Worm (Caenorhabditis elegans) whole organism, young adult: ENCODE data around the gene pap-1.
A peak's percentile ranks its signal among the peaks of the same experiment; 100 is the strongest.

Experiments
- F23B12.7 ChIP-seq: sonication (generic microtip); optimal IDR thresholded peaks from 2 replicates; lab custom pipeline; 2017; ENCODE audit warnings: missing genetic modification characterization, mild to moderate bottlenecking, missing compliant biosample characterization, antibody characterized with exemption, moderate library complexity; ENCODE audit not compliant: insufficient read depth
- F39B2.1 ChIP-seq: fragments of 200-800 bp; sonication (Bioruptor generic); IDR thresholded peaks from 2 replicates; pipeline ENCODE4 v1.3.6; 2022; ENCODE audit warnings: missing genetic modification reagents, missing genetic modification characterization, missing compliant biosample characterization
- F57A8.1 ChIP-seq: fragments of 200-800 bp; sonication (Bioruptor generic); optimal IDR thresholded peaks from 2 replicates; lab custom pipeline; 2018; ENCODE audit warnings: mild to moderate bottlenecking, missing genetic modification characterization, moderate library complexity, missing compliant biosample characterization
- T07F8.4 ChIP-seq: sonication (generic microtip); optimal IDR thresholded peaks from 2 replicates; lab custom pipeline; 2016; ENCODE audit warnings: mild to moderate bottlenecking, missing genetic modification characterization, moderate library complexity, missing compliant biosample characterization
- Y56A3A.18 ChIP-seq: fragments of 200-800 bp; sonication (Bioruptor generic); IDR thresholded peaks from 2 replicates; pipeline ENCODE4 v1.3.6; 2022; ENCODE audit warnings: missing genetic modification reagents, missing genetic modification characterization, missing compliant biosample characterization
- Y67H2A.10 ChIP-seq: fragments of 200-800 bp; sonication (Bioruptor generic); conservative IDR thresholded peaks from 2 replicates; pipeline ENCODE4 v1.3.6; 2022; ENCODE audit warnings: missing genetic modification reagents, missing genetic modification characterization, missing compliant biosample characterization
- Y79H2A.3 ChIP-seq: fragments of 200-800 bp; sonication (Bioruptor generic); conservative IDR thresholded peaks from 2 replicates; pipeline ENCODE4 v1.3.6; 2022; ENCODE audit warnings: missing genetic modification reagents, missing genetic modification characterization, missing compliant biosample characterization
- Y95B8A.8 ChIP-seq: fragments of 200-800 bp; sonication (Bioruptor generic); IDR thresholded peaks from 2 replicates; pipeline ENCODE4 v1.3.6; 2022; ENCODE audit warnings: missing genetic modification reagents, missing genetic modification characterization, missing compliant biosample characterization
- ZK185.1 ChIP-seq: sonication (generic microtip); optimal IDR thresholded peaks from 2 replicates; lab custom pipeline; 2016; ENCODE audit warnings: mild to moderate bottlenecking, missing genetic modification characterization, missing compliant biosample characterization; ENCODE audit not compliant: poor library complexity, severe bottlenecking
- akir-1 ChIP-seq: fragments of 200-800 bp; sonication (Bioruptor generic); optimal IDR thresholded peaks from 2 replicates; lab custom pipeline; 2018; ENCODE audit warnings: mild to moderate bottlenecking, missing genetic modification characterization, moderate library complexity, missing compliant biosample characterization
- ama-1 ChIP-seq, 3 experiments: fragments of 150-350 bp in 1 of 3; sonication (generic microtip) in 2 of 3; optimal IDR thresholded peaks; 2 replicates each; lab custom pipeline; 2014 to 2018; ENCODE audit warnings: missing biosample characterization in 2 of 3, missing genetic modification characterization in 2 of 3, missing genetic modification reagents in 2 of 3
- attf-6 ChIP-seq: fragments of 200-800 bp; sonication (Bioruptor generic); IDR thresholded peaks from 2 replicates; pipeline ENCODE4 v1.3.6; 2022; ENCODE audit warnings: missing genetic modification reagents, missing genetic modification characterization, missing compliant biosample characterization
- bed-1 ChIP-seq: fragments of 200-800 bp; sonication (Bioruptor generic); IDR thresholded peaks from 2 replicates; pipeline ENCODE4 v1.3.6; 2022; ENCODE audit warnings: missing genetic modification reagents, missing genetic modification characterization, missing compliant biosample characterization
- ccch-3 ChIP-seq: fragments of 200-800 bp; sonication (Bioruptor generic); optimal IDR thresholded peaks from 2 replicates; lab custom pipeline; 2018; ENCODE audit warnings: mild to moderate bottlenecking, missing genetic modification characterization, missing compliant biosample characterization
- cebp-1 ChIP-seq, 2 experiments: fragments of 200-800 bp in 1 of 2; sonication (Bioruptor generic) in 1 of 2; sonication (generic microtip) in 1 of 2; IDR thresholded peaks in 1 of 2; optimal IDR thresholded peaks in 1 of 2; 2 replicates each; pipeline versions ENCODE4 v1.3.6 to Lab custom; 2017 to 2022; ENCODE audit warnings: missing compliant biosample characterization in 2 of 2, missing genetic modification characterization in 2 of 2, mild to moderate bottlenecking in 1 of 2, missing genetic modification reagents in 1 of 2, moderate library complexity in 1 of 2
- dox-1 ChIP-seq: fragments of 200-800 bp; sonication (Bioruptor generic); IDR thresholded peaks from 2 replicates; pipeline ENCODE4 v1.3.6; 2022; ENCODE audit warnings: missing genetic modification reagents, missing genetic modification characterization, missing compliant biosample characterization
- hlh-26 ChIP-seq: fragments of 200-800 bp; sonication (Bioruptor generic); conservative IDR thresholded peaks from 2 replicates; pipeline ENCODE4 v1.3.6; 2022; ENCODE audit warnings: missing genetic modification reagents, missing genetic modification characterization, missing compliant biosample characterization
- hrde-1 ChIP-seq: sonication (generic microtip); optimal IDR thresholded peaks from 2 replicates; lab custom pipeline; 2016; ENCODE audit warnings: missing genetic modification characterization, mild to moderate bottlenecking, missing compliant biosample characterization, moderate library complexity, missing genotype, missing genetic modification reagents, borderline replicate concordance
- let-607 ChIP-seq, 2 experiments: fragments of 200-800 bp in 1 of 2; sonication (Bioruptor generic) in 1 of 2; sonication (generic microtip) in 1 of 2; optimal IDR thresholded peaks; 2 replicates each; lab custom pipeline; 2016 to 2018; ENCODE audit warnings: mild to moderate bottlenecking in 2 of 2, missing compliant biosample characterization in 2 of 2, missing genetic modification characterization in 2 of 2, moderate library complexity in 2 of 2, missing genotype in 1 of 2
- lin-54 ChIP-seq: fragments of 200-800 bp; sonication (Bioruptor generic); optimal IDR thresholded peaks from 2 replicates; lab custom pipeline; 2018; ENCODE audit warnings: mild to moderate bottlenecking, missing genetic modification characterization, missing compliant biosample characterization
- lsl-1 ChIP-seq: fragments of 200-800 bp; sonication (Bioruptor generic); optimal IDR thresholded peaks from 2 replicates; lab custom pipeline; 2018; ENCODE audit warnings: mild to moderate bottlenecking, missing genetic modification characterization, moderate library complexity, missing compliant biosample characterization
- madf-3 ChIP-seq: fragments of 200-800 bp; sonication (Bioruptor generic); IDR thresholded peaks from 2 replicates; pipeline ENCODE4 v1.3.6; 2022; ENCODE audit warnings: missing genetic modification reagents, missing genetic modification characterization, missing compliant biosample characterization
- nfyb-1 ChIP-seq: fragments of 200-800 bp; sonication (Bioruptor generic); IDR thresholded peaks from 2 replicates; pipeline ENCODE4 v1.3.6; 2022; ENCODE audit warnings: missing genetic modification reagents, missing genetic modification characterization, missing compliant biosample characterization
- nhr-179 ChIP-seq: sonication (generic microtip); optimal IDR thresholded peaks from 2 replicates; lab custom pipeline; 2016; ENCODE audit warnings: mild to moderate bottlenecking, missing genetic modification characterization, missing compliant biosample characterization
- rpc-1 ChIP-seq, 2 experiments: fragments of 150-350 bp in 1 of 2; sonication (generic microtip) in 1 of 2; optimal IDR thresholded peaks; 2 replicates each; lab custom pipeline; 2014 to 2018; ENCODE audit warnings: missing biosample characterization in 1 of 2, missing genetic modification characterization in 1 of 2, missing genetic modification reagents in 1 of 2, missing genotype in 1 of 2
- sea-2 ChIP-seq: fragments of 200-800 bp; sonication (Bioruptor generic); IDR thresholded peaks from 2 replicates; pipeline ENCODE4 v1.3.6; 2022; ENCODE audit warnings: missing genetic modification characterization, missing compliant biosample characterization
- zim-3 ChIP-seq: sonication (generic microtip); optimal IDR thresholded peaks from 2 replicates; lab custom pipeline; 2017; ENCODE audit warnings: mild to moderate bottlenecking, missing genetic modification characterization, moderate library complexity, missing compliant biosample characterization
- ztf-22 ChIP-seq: fragments of 200-800 bp; sonication (Bioruptor generic); optimal IDR thresholded peaks from 2 replicates; lab custom pipeline; 2018; ENCODE audit warnings: mild to moderate bottlenecking, missing genetic modification characterization, moderate library complexity, missing compliant biosample characterization
- ztf-25 ChIP-seq: fragments of 200-800 bp; sonication (Bioruptor generic); IDR thresholded peaks from 2 replicates; pipeline ENCODE4 v1.3.6; 2022; ENCODE audit warnings: missing genetic modification reagents, missing genetic modification characterization, missing compliant biosample characterization
- ztf-26 ChIP-seq: sonication (generic microtip); optimal IDR thresholded peaks from 2 replicates; lab custom pipeline; 2017; ENCODE audit warnings: missing genetic modification characterization, missing compliant biosample characterization

Gene pap-1

ce11 chrV:10472901-10473774 is 31.4 kb downstream of the pap-1 start:
- TF ChIP-seq Y67H2A.10 (GFP tag; lab: Robert Waterston, UW), result no peak
- no peak for TF ChIP-seq nfyb-1 (GFP tag; lab: Robert Waterston, UW)
- TF ChIP-seq F57A8.1 (GFP tag; lab: Kevin White, UChicago), result no peak
- no peak for TF ChIP-seq lsl-1
- no peak for TF ChIP-seq akir-1 (GFP tag; lab: Kevin White, UChicago)
- TF ChIP-seq F23B12.7 (tag; lab: Kevin White, UChicago), result no peak
- no peak for TF ChIP-seq ztf-22
- no peak for TF ChIP-seq bed-1 (GFP tag; lab: Robert Waterston, UW)
- no peak for TF ChIP-seq Y79H2A.3 (GFP tag; lab: Robert Waterston, UW)
- no peak for TF ChIP-seq nhr-179 (tag; lab: Kevin White, UChicago)
- TF ChIP-seq ama-1 (optimal IDR thresholded peaks at IDR 0.05; lab: Kevin White, UChicago), result peak; percentile 58
- no peak for TF ChIP-seq ama-1 (GFP tag; optimal IDR thresholded peaks at IDR 0.05; lab: Kevin White, UChicago)
- TF ChIP-seq ZK185.1 (tag; lab: Kevin White, UChicago), result no peak
- peak; percentile 21 for TF ChIP-seq ztf-26
- no peak for TF ChIP-seq Y95B8A.8 (GFP tag; lab: Robert Waterston, UW)
- TF ChIP-seq, all 124 proteins: peak for 2

- TF ChIP-seq F57A8.1 (GFP tag; lab: Kevin White, UChicago) (no peak), rpc-1 (optimal IDR thresholded peaks at IDR 0.05; lab: Kevin White, UChicago) (no peak), rpc-1 (tag; optimal IDR thresholded peaks at IDR 0.05; lab: Kevin White, UChicago) (no peak), hrde-1 (tag; lab: Kevin White, UChicago) (no peak), Y95B8A.8 (GFP tag; lab: Robert Waterston, UW) (no peak), Y56A3A.18 (GFP tag; lab: Robert Waterston, UW) (no peak), let-607 (tag; optimal IDR thresholded peaks at IDR 0.05; lab: Kevin White, UChicago) (no peak), dox-1 (GFP tag; lab: Robert Waterston, UW) (no peak), attf-6 (no peak), madf-3 (GFP tag; lab: Robert Waterston, UW) (no peak), hlh-26 (GFP tag; lab: Robert Waterston, UW) (no peak), T07F8.4 (tag; lab: Kevin White, UChicago) (no peak)
These were observed 32.3 kb downstream of the pap-1 start for ce11 chrV:10474040-10474439.

DNA sequence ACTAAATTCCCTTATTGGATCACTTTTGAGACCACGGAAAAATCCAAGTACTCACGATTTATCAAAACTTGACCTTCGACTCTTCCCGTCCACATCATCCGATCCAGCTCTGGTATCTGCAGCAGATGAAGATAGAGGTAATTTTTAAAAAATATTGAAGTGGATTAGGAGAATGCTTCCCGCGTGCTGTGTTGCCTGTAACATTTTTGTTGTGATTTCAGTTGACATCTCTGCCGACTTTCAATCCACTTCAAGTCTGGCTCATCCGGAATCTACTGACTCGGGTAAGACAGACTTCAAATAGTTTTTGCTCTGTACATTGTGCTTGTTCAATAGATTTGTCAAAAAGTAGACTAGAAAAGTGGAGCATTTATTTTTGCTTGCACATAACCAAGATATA is 33.6 kb downstream of the pap-1 start:
- TF ChIP-seq sea-2 (GFP tag; lab: Robert Waterston, UW) (no peak), lin-54 (GFP tag; lab: Kevin White, UChicago) (no peak), ztf-25 (no peak), cebp-1 (GFP tag; IDR thresholded peaks at IDR 0.05; lab: Robert Waterston, UW) (no peak), cebp-1 (tag; optimal IDR thresholded peaks at IDR 0.05; lab: Kevin White, UChicago) (no peak), ccch-3 (GFP tag; lab: Kevin White, UChicago) (no peak), zim-3 (tag; lab: Kevin White, UChicago) (no peak), F39B2.1 (GFP tag; lab: Robert Waterston, UW) (no peak)
